In the genomic region with DNA sequence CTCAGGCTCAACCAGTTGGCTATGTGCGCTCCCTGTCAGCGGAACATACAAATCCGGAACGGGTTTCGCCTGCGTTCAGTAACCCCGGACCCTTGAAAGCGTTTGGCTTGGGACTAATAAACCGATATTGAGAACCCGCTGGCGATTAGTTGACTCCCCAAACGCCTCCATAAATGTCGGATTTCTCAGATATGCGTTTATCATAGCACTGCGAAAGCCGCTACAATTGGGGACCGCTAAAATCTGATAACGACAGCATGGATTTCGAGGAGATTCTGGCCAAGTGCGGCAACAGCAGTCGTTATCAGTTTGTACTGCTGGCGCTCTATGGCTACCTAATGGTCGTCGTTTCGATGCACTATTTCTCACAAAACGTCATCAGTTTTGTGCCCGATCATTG, we compare ENCODE assay signal across 1 fruit fly cellular context.
TF ChIP-seq lines count a peak whose summit lies in the region.

Gene CG14855 (plus strand): TSS at position 12 of the 400 bp plus-strand sequence.

TF ChIP-seq in whole organism, embryonic, 481 proteins besides CTCF, POLR2A, EP300 and RAD21 (continued from another document):
- TF ChIP-seq repo (GFP tag; optimal IDR thresholded peaks at IDR 0.05; lab: Kevin White, UChicago), result no peak
- TF ChIP-seq sima (GFP tag; optimal IDR thresholded peaks at IDR 0.05; lab: Kevin White, UChicago), result no peak
- TF ChIP-seq chinmo (GFP tag; IDR thresholded peaks at IDR 0.05; lab: Robert Waterston, UW; ENCODE audit: partially characterized antibody), result 0 out of 4 replicates have a peak, but pooled peaks have one; percentile 55
- TF ChIP-seq CG13424 (tag; optimal IDR thresholded peaks at IDR 0.05; lab: Kevin White, UChicago), result no peak
- no peak for TF ChIP-seq Six4 (GFP tag; optimal IDR thresholded peaks at IDR 0.05; lab: Kevin White, UChicago)
- TF ChIP-seq da (GFP tag; optimal IDR thresholded peaks at IDR 0.05; lab: Kevin White, UChicago), result no peak
- peak; percentile 85 for TF ChIP-seq Hey (tag; optimal IDR thresholded peaks at IDR 0.05; lab: Kevin White, UChicago)
- peak; percentile 48 for TF ChIP-seq exex (tag; optimal IDR thresholded peaks at IDR 0.05; lab: Kevin White, UChicago)
- no peak for TF ChIP-seq zfh2 (GFP tag; optimal IDR thresholded peaks at IDR 0.05; lab: Kevin White, UChicago)
- no peak for TF ChIP-seq CG33213 (GFP tag; optimal IDR thresholded peaks at IDR 0.05; lab: Kevin White, UChicago)
- peak; percentile 77 for TF ChIP-seq CG34376 (GFP tag; optimal IDR thresholded peaks at IDR 0.05; lab: Kevin White, UChicago)
- peak; percentile 65 for TF ChIP-seq Med (GFP tag; lab: Kevin White, UChicago)
- 0 out of 2 replicates have a peak, but pooled peaks have one; percentile 11 for TF ChIP-seq Atf6 (GFP tag; IDR thresholded peaks at IDR 0.05; lab: Robert Waterston, UW)
- no peak for TF ChIP-seq zen (tag; optimal IDR thresholded peaks at IDR 0.05; lab: Kevin White, UChicago)
- no peak for TF ChIP-seq CG2875 (GFP tag; optimal IDR thresholded peaks at IDR 0.05; lab: Kevin White, UChicago)
- no peak for TF ChIP-seq peb (GFP tag; IDR thresholded peaks at IDR 0.05; lab: Robert Waterston, UW)
- no peak for TF ChIP-seq gt (GFP tag; IDR thresholded peaks at IDR 0.05; lab: Robert Waterston, UW)
- TF ChIP-seq cwo (GFP tag; optimal IDR thresholded peaks at IDR 0.05; lab: Kevin White, UChicago), result no peak
- TF ChIP-seq unc-4 (GFP tag; IDR thresholded peaks at IDR 0.05; lab: Robert Waterston, UW; ENCODE audit: partially characterized antibody), result no peak
- TF ChIP-seq Drgx (GFP tag; IDR thresholded peaks at IDR 0.05; lab: Robert Waterston, UW), result no peak
- TF ChIP-seq ara (GFP tag; IDR thresholded peaks at IDR 0.05; lab: Robert Waterston, UW), result no peak
- TF ChIP-seq GATAe (GFP tag; conservative IDR thresholded peaks at IDR 0.05; lab: Robert Waterston, UW), result peak; percentile 63; the same call in 1 of the 2 replicates
- no peak for TF ChIP-seq hb (GFP tag; IDR thresholded peaks at IDR 0.05; lab: Robert Waterston, UW; ENCODE audit: partially characterized antibody)
- peak; percentile 6 for TF ChIP-seq CG13296 (GFP tag; optimal IDR thresholded peaks at IDR 0.05; lab: Kevin White, UChicago)
- TF ChIP-seq Rx (GFP tag; IDR thresholded peaks at IDR 0.05; lab: Robert Waterston, UW), result no peak
- TF ChIP-seq vvl (GFP tag; IDR thresholded peaks at IDR 0.05; lab: Robert Waterston, UW), result 0 out of 2 replicates have a peak, but pooled peaks have one; percentile 14
- no peak for TF ChIP-seq pita (GFP tag; optimal IDR thresholded peaks at IDR 0.05; lab: Kevin White, UChicago)
